Worm (Caenorhabditis elegans) whole organism, L4 larva: ENCODE results near the gene bcmo-1.

Experiments
- F26F4.8 ChIP-seq: fragments of 200-800 bp; sonication (Bioruptor generic); conservative IDR thresholded peaks from 2 replicates; pipeline ENCODE4 v1.3.6; 2022; ENCODE audit warnings: missing genetic modification characterization, missing compliant biosample characterization
- F49E8.2 ChIP-seq: sonication (generic microtip); optimal IDR thresholded peaks from 2 replicates; lab custom pipeline; 2016; ENCODE audit warnings: missing compliant biosample characterization, mild to moderate bottlenecking, missing genetic modification characterization, borderline replicate concordance
- Y48G9A.11 ChIP-seq: fragments of 200-800 bp; sonication (Bioruptor generic); IDR thresholded peaks from 2 replicates; pipeline ENCODE4 v1.3.6; 2022; ENCODE audit warnings: missing genetic modification reagents, missing genetic modification characterization, missing compliant biosample characterization
- Y75B8A.6 ChIP-seq: fragments of 200-800 bp; sonication (Bioruptor generic); IDR thresholded peaks from 2 replicates; pipeline ENCODE4 v1.3.6; 2022; ENCODE audit warnings: missing genetic modification reagents, missing genetic modification characterization, missing compliant biosample characterization
- aha-1 ChIP-seq: fragments of 150-350 bp; peaks from one replicate; lab custom pipeline; 2014; ENCODE audit warnings: missing biosample characterization, missing genetic modification characterization
- ceh-62 ChIP-seq: sonication (generic microtip); optimal IDR thresholded peaks from 2 replicates; lab custom pipeline; 2017; ENCODE audit warnings: missing biosample characterization, missing genetic modification characterization
- cey-2 ChIP-seq: sonication (generic microtip); optimal IDR thresholded peaks from 3 replicates; lab custom pipeline; 2017; ENCODE audit warnings: missing genetic modification characterization, mild to moderate bottlenecking, missing compliant biosample characterization, antibody characterized with exemption, borderline replicate concordance; ENCODE audit not compliant: insufficient read depth
- daf-16 ChIP-seq, 3 experiments: sonication (generic microtip); optimal IDR thresholded peaks; 2 replicates each; lab custom pipeline; 2016 to 2017; ENCODE audit warnings: missing genetic modification characterization in 3 of 3, missing genetic modification reagents in 3 of 3, mild to moderate bottlenecking in 2 of 3, missing compliant biosample characterization in 2 of 3, missing biosample characterization in 1 of 3, moderate library complexity in 1 of 3
- dmd-6 ChIP-seq: fragments of 200-800 bp; sonication (Bioruptor generic); IDR thresholded peaks from 2 replicates; pipeline ENCODE4 v1.3.6; 2022; ENCODE audit warnings: missing genetic modification reagents, missing genetic modification characterization, missing compliant biosample characterization
- dve-1 ChIP-seq: sonication (generic microtip); optimal IDR thresholded peaks from 2 replicates; lab custom pipeline; 2017; ENCODE audit warnings: antibody characterized with exemption, mild to moderate bottlenecking, missing genetic modification characterization, missing compliant biosample characterization; ENCODE audit not compliant: insufficient read depth
- gei-8 ChIP-seq: fragments of 200-800 bp; sonication (Bioruptor generic); optimal IDR thresholded peaks from 2 replicates; lab custom pipeline; 2018; ENCODE audit warnings: mild to moderate bottlenecking, missing genetic modification characterization, missing compliant biosample characterization
- hif-1 ChIP-seq, 2 experiments: sonication (generic microtip); optimal IDR thresholded peaks; 2 replicates each; lab custom pipeline; 2016 to 2017; ENCODE audit warnings: missing compliant biosample characterization in 2 of 2, missing genetic modification characterization in 2 of 2, missing genetic modification reagents in 2 of 2, missing genotype in 2 of 2, mild to moderate bottlenecking in 1 of 2
- hlh-11 ChIP-seq: fragments of 200-800 bp; sonication (Bioruptor generic); optimal IDR thresholded peaks from 2 replicates; lab custom pipeline; 2018; ENCODE audit warnings: mild to moderate bottlenecking, missing genetic modification characterization, missing compliant biosample characterization
- hmg-1.1 ChIP-seq: fragments of 200-800 bp; sonication (Bioruptor generic); IDR thresholded peaks from 2 replicates; pipeline ENCODE4 v1.3.6; 2022; ENCODE audit warnings: missing genetic modification reagents, missing genetic modification characterization, missing compliant biosample characterization
- lin-29 ChIP-seq: fragments of 200-800 bp; sonication (Bioruptor generic); IDR thresholded peaks from 2 replicates; pipeline ENCODE4 v1.3.6; 2022; ENCODE audit warnings: missing genetic modification reagents, missing genetic modification characterization, missing compliant biosample characterization
- lin-38 ChIP-seq: fragments of 200-800 bp; sonication (Bioruptor generic); IDR thresholded peaks from 2 replicates; pipeline ENCODE4 v1.3.6; 2022; ENCODE audit warnings: missing genetic modification reagents, missing genetic modification characterization, missing compliant biosample characterization
- lsy-2 ChIP-seq, 2 experiments: fragments of 150-350 bp in 1 of 2; sonication (generic microtip) in 1 of 2; optimal IDR thresholded peaks; 2 replicates each; lab custom pipeline; 2014 to 2017; ENCODE audit warnings: missing biosample characterization in 2 of 2, missing genetic modification characterization in 2 of 2
- madf-5 ChIP-seq, 2 experiments: fragments of 200-800 bp; sonication (Bioruptor generic); IDR thresholded peaks; 2 replicates each; pipeline ENCODE4 v1.3.6; 2022; ENCODE audit warnings: missing compliant biosample characterization in 2 of 2, missing genetic modification characterization in 2 of 2
- nhr-28 ChIP-seq: fragments of 150-350 bp; optimal IDR thresholded peaks from 2 replicates; lab custom pipeline; 2014; ENCODE audit warnings: missing biosample characterization, missing genetic modification characterization
- pha-4 ChIP-seq, 2 experiments: fragments of 150-350 bp in 1 of 2; fragments of 200-800 bp in 1 of 2; sonication (Bioruptor generic) in 1 of 2; IDR thresholded peaks in 1 of 2; optimal IDR thresholded peaks in 1 of 2; 2 replicates each; pipeline versions ENCODE4 v1.3.6 to Lab custom; 2014 to 2022; ENCODE audit warnings: missing genetic modification characterization in 2 of 2, missing genetic modification reagents in 2 of 2, missing biosample characterization in 1 of 2, missing compliant biosample characterization in 1 of 2
- php-3 ChIP-seq: fragments of 200-800 bp; sonication (Bioruptor generic); IDR thresholded peaks from 2 replicates; pipeline ENCODE4 v1.3.6; 2022; ENCODE audit warnings: missing genetic modification reagents, missing genetic modification characterization, missing compliant biosample characterization
- pqm-1 ChIP-seq: sonication (generic microtip); optimal IDR thresholded peaks from 2 replicates; lab custom pipeline; 2017; ENCODE audit warnings: missing biosample characterization, missing genetic modification characterization
- tra-1 ChIP-seq: fragments of 200-800 bp; sonication (Bioruptor generic); IDR thresholded peaks from 2 replicates; pipeline ENCODE4 v1.3.6; 2022; ENCODE audit warnings: missing genetic modification reagents, missing genetic modification characterization, missing compliant biosample characterization
- unc-130 ChIP-seq: sonication (generic microtip); optimal IDR thresholded peaks from 2 replicates; lab custom pipeline; 2016; ENCODE audit warnings: missing genetic modification reagents, missing genetic modification characterization, missing compliant biosample characterization
- zag-1 ChIP-seq: fragments of 150-350 bp; optimal IDR thresholded peaks from 2 replicates; lab custom pipeline; 2014; ENCODE audit warnings: missing biosample characterization, missing genetic modification characterization

Gene bcmo-1

ce11 chrII:12878697-12879096, 48.2 kb downstream of the bcmo-1 start (continued):
- TF ChIP-seq ceh-62 (tag; lab: Kevin White, UChicago) (no peak), cey-2 (tag; lab: Kevin White, UChicago) (no peak), gei-8 (GFP tag; lab: Kevin White, UChicago) (peak; percentile 41), dve-1 (tag; lab: Kevin White, UChicago) (peak; percentile 92), zag-1 (no peak), hmg-1.1 (GFP tag; lab: Robert Waterston, UW) (peak; percentile 45; the same call in 1 of the 2 replicates)

ce11 chrII:12879758-12880157, 49.3 kb downstream of the bcmo-1 start:
- TF ChIP-seq Y75B8A.6 = no peak
- 0 out of 2 replicates have a peak, but pooled peaks have one; percentile 7 for TF ChIP-seq lin-38 (GFP tag; lab: Robert Waterston, UW)
- no peak for TF ChIP-seq daf-16 (GFP tag; optimal IDR thresholded peaks at IDR 0.05; lab: Kevin White, UChicago)
- peak; percentile 85 for TF ChIP-seq daf-16 (tag; optimal IDR thresholded peaks at IDR 0.05; lab: Kevin White, UChicago)
- no peak for TF ChIP-seq F26F4.8 (GFP tag; lab: Robert Waterston, UW)
- peak; percentile 78 for TF ChIP-seq dmd-6 (GFP tag; lab: Robert Waterston, UW)
- peak; percentile 67 for TF ChIP-seq php-3 (GFP tag; lab: Robert Waterston, UW)
- peak; percentile 39 for TF ChIP-seq nhr-28 (tag; lab: Kevin White, UChicago)
- TF ChIP-seq tra-1 = 0 out of 2 replicates have a peak, but pooled peaks have one; percentile 48
- TF ChIP-seq dve-1 (tag; lab: Kevin White, UChicago) = peak; percentile 46
- no peak for TF ChIP-seq madf-5 (GFP tag; IDR thresholded peaks at IDR 0.05; lab: Robert Waterston, UW)
- TF ChIP-seq aha-1 (tag; lab: Kevin White, UChicago) = peak; percentile 18
- peak; percentile 73 for TF ChIP-seq hlh-11 (tag; lab: Kevin White, UChicago)
- TF ChIP-seq pqm-1 (tag; lab: Kevin White, UChicago) = peak; percentile 78
- TF ChIP-seq hif-1 (tag; optimal IDR thresholded peaks at IDR 0.05; lab: Kevin White, UChicago) = peak in 1 of 2 experiments; percentile 13
- TF ChIP-seq, all 104 proteins: peak for 11

DNA sequence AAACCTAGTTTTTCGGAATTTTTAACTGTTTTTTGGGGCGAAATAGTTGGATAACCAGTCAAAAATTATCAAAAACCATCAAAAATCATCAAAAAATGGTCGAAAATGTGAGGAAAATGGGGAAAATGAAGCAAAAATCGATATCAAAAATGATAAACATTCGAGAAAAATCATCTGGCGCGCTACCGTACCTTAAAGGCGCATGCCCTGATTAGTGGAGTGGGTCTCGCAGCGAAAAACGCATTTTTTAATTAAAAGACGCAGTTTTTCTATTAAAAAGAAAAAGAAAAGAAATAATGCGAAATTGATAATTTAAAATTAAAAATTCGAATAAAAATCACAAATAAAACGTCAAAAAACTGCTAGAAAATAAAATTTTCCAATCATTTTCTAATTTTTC, 49.9 kb downstream of the bcmo-1 start, which contains the start of gene F35C5.1:
TSS of gene F35C5.1 (plus strand) at position 399 of the 400 bp plus-strand sequence.
- TF ChIP-seq lin-29 (GFP tag; lab: Robert Waterston, UW) = no peak
- TF ChIP-seq F49E8.2 (tag; lab: Kevin White, UChicago) = peak; percentile 47
- TF ChIP-seq unc-130 (GFP tag; lab: Kevin White, UChicago) = peak; percentile 12
- peak; percentile 39 for TF ChIP-seq lin-38 (GFP tag; lab: Robert Waterston, UW)
- no peak for TF ChIP-seq pha-4 (GFP tag; IDR thresholded peaks at IDR 0.05; lab: Robert Waterston, UW)
- TF ChIP-seq pha-4 (tag; optimal IDR thresholded peaks at IDR 0.05; lab: Kevin White, UChicago) = no peak
- peak; percentile 63 for TF ChIP-seq Y48G9A.11 (GFP tag; lab: Robert Waterston, UW)
- TF ChIP-seq lsy-2 (tag; optimal IDR thresholded peaks at IDR 0.05; lab: Kevin White, UChicago) = peak in 1 of 2 experiments; percentile 34
